Fruit fly (Drosophila melanogaster) whole organism, prepupa: ENCODE results near the gene Cralbp.

ENCODE experiments used
- Blimp-1 ChIP-seq: fragments of 200-800 bp; sonication (Bioruptor generic); optimal IDR thresholded peaks from 3 replicates; lab custom pipeline; 2017; ENCODE audit warnings: missing biosample characterization, missing genetic modification characterization, mild to moderate bottlenecking, moderate library complexity, missing genetic modification reagents
- CG10631 ChIP-seq: fragments of 200-800 bp; sonication (Bioruptor generic); optimal IDR thresholded peaks from 2 replicates; lab custom pipeline; 2016; ENCODE audit warnings: missing biosample characterization, missing genetic modification characterization
- CG11294 ChIP-seq: fragments of 200-800 bp; sonication (Bioruptor generic); IDR thresholded peaks from 2 replicates; pipeline ENCODE4 v1.3.6; 2022; ENCODE audit warnings: missing biosample characterization, missing genetic modification characterization
- CG11762 ChIP-seq: fragments of 200-800 bp; sonication (Bioruptor generic); optimal IDR thresholded peaks from 3 replicates; lab custom pipeline; 2016; ENCODE audit warnings: missing biosample characterization, missing genetic modification characterization; ENCODE audit not compliant: insufficient read depth
- CG15336 ChIP-seq: fragments of 200-800 bp; sonication (Bioruptor generic); IDR thresholded peaks from 2 replicates; pipeline ENCODE4 v1.3.6; 2022; ENCODE audit warnings: missing biosample characterization, missing genetic modification characterization
- CG1621 ChIP-seq: fragments of 200-800 bp; sonication (Bioruptor generic); optimal IDR thresholded peaks from 3 replicates; lab custom pipeline; 2018; ENCODE audit warnings: missing biosample characterization, mild to moderate bottlenecking, missing genetic modification characterization
- CG16779 ChIP-seq: fragments of 200-800 bp; sonication (Bioruptor generic); optimal IDR thresholded peaks from 3 replicates; lab custom pipeline; 2017; ENCODE audit warnings: missing biosample characterization, mild to moderate bottlenecking, missing genetic modification characterization
- CG3032 ChIP-seq: fragments of 200-800 bp; optimal IDR thresholded peaks from 2 replicates; lab custom pipeline; 2019; ENCODE audit warnings: missing biosample characterization, mild to moderate bottlenecking, missing genetic modification characterization, moderate library complexity
- CG31627 ChIP-seq: fragments of 200-800 bp; sonication (Bioruptor generic); optimal IDR thresholded peaks from 3 replicates; lab custom pipeline; 2016; ENCODE audit warnings: missing biosample characterization, missing genetic modification characterization
- CG6792 ChIP-seq: fragments of 200-800 bp; sonication (Bioruptor generic); optimal IDR thresholded peaks from 3 replicates; lab custom pipeline; 2016; ENCODE audit warnings: missing biosample characterization, missing genetic modification characterization
- CG6808 ChIP-seq: fragments of 200-800 bp; sonication (Bioruptor generic); optimal IDR thresholded peaks from 3 replicates; lab custom pipeline; 2017; ENCODE audit warnings: missing biosample characterization, missing genetic modification characterization, mild to moderate bottlenecking, moderate library complexity, missing genetic modification reagents
- CG6854 ChIP-seq: fragments of 200-800 bp; sonication (Bioruptor generic); optimal IDR thresholded peaks from 2 replicates; lab custom pipeline; 2017; ENCODE audit warnings: missing biosample characterization, mild to moderate bottlenecking, missing genetic modification characterization
- CG8319 ChIP-seq: fragments of 200-800 bp; sonication (Bioruptor generic); optimal IDR thresholded peaks from 3 replicates; lab custom pipeline; 2016; ENCODE audit warnings: missing biosample characterization, missing genetic modification characterization
- Eip78C ChIP-seq: fragments of 200-800 bp; sonication (Bioruptor generic); peaks from one replicate; lab custom pipeline; 2016; ENCODE audit warnings: missing biosample characterization, missing genetic modification characterization
- Eip93F ChIP-seq: fragments of 200-800 bp; sonication (Bioruptor generic); optimal IDR thresholded peaks from 2 replicates; lab custom pipeline; 2016; ENCODE audit warnings: missing biosample characterization, mild to moderate bottlenecking, missing genetic modification characterization
- Ets96B ChIP-seq: fragments of 200-800 bp; optimal IDR thresholded peaks from 2 replicates; lab custom pipeline; 2019; ENCODE audit warnings: missing biosample characterization, mild to moderate bottlenecking, missing genetic modification characterization, moderate library complexity
- OdsH ChIP-seq: fragments of 200-800 bp; sonication (Bioruptor generic); optimal IDR thresholded peaks from 3 replicates; lab custom pipeline; 2016; ENCODE audit warnings: missing biosample characterization, missing genetic modification characterization
- Sox14 ChIP-seq: fragments of 200-800 bp; sonication (Bioruptor generic); optimal IDR thresholded peaks from 3 replicates; lab custom pipeline; 2016; ENCODE audit warnings: missing biosample characterization, missing genetic modification characterization
- Sox15 ChIP-seq: fragments of 200-800 bp; sonication (Bioruptor generic); optimal IDR thresholded peaks from 3 replicates; lab custom pipeline; 2016; ENCODE audit warnings: missing biosample characterization, missing genetic modification characterization
- acj6 ChIP-seq: fragments of 200-800 bp; sonication (Bioruptor generic); optimal IDR thresholded peaks from 3 replicates; lab custom pipeline; 2016; ENCODE audit warnings: missing biosample characterization, missing genetic modification characterization
- dsx ChIP-seq: fragments of 200-800 bp; optimal IDR thresholded peaks from 3 replicates; lab custom pipeline; 2019; ENCODE audit warnings: missing biosample characterization, mild to moderate bottlenecking, missing genetic modification characterization, moderate library complexity; ENCODE audit not compliant: poor library complexity, severe bottlenecking
- eg ChIP-seq: fragments of 200-800 bp; sonication (Bioruptor generic); IDR thresholded peaks from 3 replicates; pipeline ENCODE4 v1.3.6; 2022; ENCODE audit warnings: missing biosample characterization, missing genetic modification characterization
- esn ChIP-seq: fragments of 200-800 bp; sonication (Bioruptor generic); optimal IDR thresholded peaks from 2 replicates; lab custom pipeline; 2016; ENCODE audit warnings: missing biosample characterization, mild to moderate bottlenecking, missing genetic modification characterization, moderate library complexity
- fd85E ChIP-seq: fragments of 200-800 bp; sonication (Bioruptor generic); optimal IDR thresholded peaks from 3 replicates; lab custom pipeline; 2016; ENCODE audit warnings: missing biosample characterization, missing genetic modification characterization
- lz ChIP-seq: fragments of 200-800 bp; sonication (Bioruptor generic); optimal IDR thresholded peaks from 3 replicates; lab custom pipeline; 2016; ENCODE audit warnings: missing biosample characterization, missing genetic modification characterization
- pdm3 ChIP-seq: fragments of 200-800 bp; sonication (Bioruptor generic); optimal IDR thresholded peaks from 3 replicates; lab custom pipeline; 2016; ENCODE audit warnings: missing biosample characterization, missing genetic modification characterization
- spab ChIP-seq: fragments of 200-800 bp; sonication (Bioruptor generic); optimal IDR thresholded peaks from 2 replicates; lab custom pipeline; 2017; ENCODE audit warnings: missing biosample characterization, mild to moderate bottlenecking, missing genetic modification characterization, missing genetic modification reagents
- ss ChIP-seq, 2 experiments: fragments of 200-800 bp; sonication (Bioruptor generic); optimal IDR thresholded peaks; 2 replicates in 1 of 2; 3 replicates in 1 of 2; lab custom pipeline; 2017 to 2018; ENCODE audit warnings: mild to moderate bottlenecking in 2 of 2, missing biosample characterization in 2 of 2, missing genetic modification characterization in 2 of 2, moderate library complexity in 1 of 2
- svp ChIP-seq: fragments of 200-800 bp; sonication (Bioruptor generic); peaks from one replicate; lab custom pipeline; 2016; ENCODE audit warnings: missing biosample characterization, missing genetic modification characterization
- topi ChIP-seq: fragments of 200-800 bp; sonication (Bioruptor generic); optimal IDR thresholded peaks from 3 replicates; lab custom pipeline; 2016; ENCODE audit warnings: missing biosample characterization, missing genetic modification characterization
- vri ChIP-seq: fragments of 200-800 bp; sonication (Bioruptor generic); optimal IDR thresholded peaks from 3 replicates; lab custom pipeline; 2016; ENCODE audit warnings: missing biosample characterization, mild to moderate bottlenecking, missing genetic modification characterization

Gene Cralbp

dm6 chr3L:5770113-5770798 is 16.3 kb downstream of the Cralbp start (continued):
- TF ChIP-seq eg (GFP tag; lab: Robert Waterston, UW) (peak; percentile 66; the same call in 2 of the 3 replicates), spab (GFP tag; lab: Kevin White, UChicago) (peak; percentile 86), CG6854 (GFP tag; lab: Kevin White, UChicago) (peak; percentile 41), CG31627 (GFP tag; lab: Kevin White, UChicago) (no peak), Eip78C (peak; percentile 79), CG11762 (peak; percentile 53), Blimp-1 (peak; percentile 52), ss (GFP tag; optimal IDR thresholded peaks at IDR 0.05; lab: Kevin White, UChicago) (peak; percentile 94 to 97), CG6792 (GFP tag; lab: Kevin White, UChicago) (peak; percentile 46), Eip93F (GFP tag; lab: Kevin White, UChicago) (peak; percentile 50), OdsH (GFP tag; lab: Kevin White, UChicago) (no peak)

DNA sequence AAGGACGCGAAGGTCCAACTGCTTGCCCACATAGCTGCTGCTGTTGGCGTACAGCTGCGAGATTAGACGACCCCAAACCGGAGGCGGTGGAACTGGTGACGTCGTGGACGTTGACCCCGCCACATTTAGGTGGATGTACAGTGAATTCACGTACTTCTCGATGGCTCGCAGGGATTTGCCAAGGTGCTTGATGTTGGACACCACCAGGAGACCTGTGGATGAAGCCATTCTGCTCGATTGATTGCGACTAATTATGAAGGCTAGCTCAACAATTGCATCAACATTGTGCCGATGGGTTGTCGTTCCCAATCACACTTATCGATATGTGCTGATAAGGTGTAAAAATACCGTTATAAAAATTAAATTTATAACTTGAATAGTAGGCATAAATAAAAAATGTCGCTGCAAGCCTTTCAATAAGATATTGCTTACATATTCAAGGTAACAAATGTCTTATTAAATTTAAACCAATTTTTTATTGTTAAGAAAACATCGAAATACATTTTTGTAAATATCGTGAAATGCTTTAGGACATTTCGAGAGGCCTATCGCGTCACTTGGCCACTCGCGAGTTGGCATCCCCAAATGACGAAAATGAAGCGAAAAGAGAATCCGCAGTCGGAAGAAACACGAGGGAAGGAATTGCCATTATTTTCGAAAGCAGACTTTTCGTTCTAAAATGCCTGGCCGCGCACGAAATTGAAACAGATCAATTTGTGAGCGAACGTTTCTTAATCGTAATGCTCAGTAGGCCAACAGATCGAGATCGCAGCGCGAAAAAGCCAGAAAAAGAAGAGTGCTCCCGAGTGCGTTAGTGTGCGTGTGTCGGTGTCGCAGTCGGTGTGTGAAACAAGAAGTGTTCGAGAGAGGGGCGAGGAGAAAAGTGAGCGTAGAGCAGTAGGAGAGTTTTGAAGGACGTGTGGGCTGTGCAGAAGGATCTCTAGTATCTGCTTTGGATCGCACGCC is 17.7 kb downstream of the Cralbp start, which contains the start of the genes Ppat-Dpck and scny:
TSS of gene Ppat-Dpck (minus strand) at position 263 of the 966 bp plus-strand sequence.
TSS of gene scny (plus strand) at position 471 of the 966 bp plus-strand sequence.
- peak; percentile 43 for TF ChIP-seq esn
- peak; percentile 61 for TF ChIP-seq svp (GFP tag; lab: Kevin White, UChicago)
- no peak for TF ChIP-seq Sox15 (GFP tag; lab: Kevin White, UChicago)
- TF ChIP-seq topi (GFP tag; lab: Kevin White, UChicago), result peak; percentile 5
- TF ChIP-seq CG6808, result no peak
- TF ChIP-seq CG8319 (GFP tag; lab: Kevin White, UChicago), result no peak
- peak; percentile 8 for TF ChIP-seq CG3032 (tag; lab: Kevin White, UChicago)
- no peak for TF ChIP-seq fd85E (GFP tag; lab: Kevin White, UChicago)
- no peak for TF ChIP-seq CG11294
- peak; percentile 16 for TF ChIP-seq Sox14
- 0 out of 2 replicates have a peak, but pooled peaks have one; percentile 15 for TF ChIP-seq CG15336 (GFP tag; lab: Robert Waterston, UW)
- TF ChIP-seq CG6854 (GFP tag; lab: Kevin White, UChicago), result peak; percentile 31
- TF ChIP-seq CG6792 (GFP tag; lab: Kevin White, UChicago), result no peak
- TF ChIP-seq dsx (GFP tag; lab: Kevin White, UChicago), result peak; percentile 50
- TF ChIP-seq Ets96B (tag; lab: Kevin White, UChicago), result no peak
- no peak for TF ChIP-seq acj6 (GFP tag; lab: Kevin White, UChicago)

dm6 chr3L:5765844-5766200 is 20.7 kb downstream of the Cralbp start, which contains the start of gene Txl:
Txl (plus strand) TSS chr3L:5765846.
- TF ChIP-seq vri (GFP tag; lab: Kevin White, UChicago) (no peak), pdm3 (GFP tag; lab: Kevin White, UChicago) (no peak), CG1621 (no peak), CG16779 (tag; lab: Kevin White, UChicago) (no peak), lz (no peak), CG10631 (GFP tag; lab: Kevin White, UChicago) (no peak), CG11294 (no peak), svp (GFP tag; lab: Kevin White, UChicago) (no peak)
